Fruit fly (Drosophila melanogaster) whole organism, embryonic: ENCODE measurements around the gene lin-52.

Source experiments
- CG1024 ChIP-seq: fragments of 200-800 bp; sonication (Bioruptor generic); IDR thresholded peaks from 2 replicates; pipeline ENCODE4 v1.3.6; 2022; ENCODE audit warnings: missing biosample characterization, missing genetic modification characterization
- CG10654 ChIP-seq: fragments of 200-800 bp; sonication (Bioruptor generic); optimal IDR thresholded peaks from 2 replicates; lab custom pipeline; 2016; ENCODE audit warnings: missing biosample characterization, missing genetic modification characterization
- CG11247 ChIP-seq: fragments of 200-800 bp; sonication (Bioruptor generic); IDR thresholded peaks from 2 replicates; pipeline ENCODE4 v1.3.6; 2022; ENCODE audit warnings: missing biosample characterization, missing genetic modification characterization
- CG12391 ChIP-seq: fragments of 200-800 bp; sonication (Bioruptor generic); optimal IDR thresholded peaks from 3 replicates; lab custom pipeline; 2018; ENCODE audit warnings: missing biosample characterization, mild to moderate bottlenecking, missing genetic modification characterization, moderate library complexity
- CG17829 ChIP-seq: fragments of 200-800 bp; optimal IDR thresholded peaks from 2 replicates; lab custom pipeline; 2019; ENCODE audit warnings: missing biosample characterization, mild to moderate bottlenecking, missing genetic modification characterization, moderate library complexity
- CG3847 ChIP-seq: fragments of 200-800 bp; sonication (Bioruptor generic); IDR thresholded peaks from 2 replicates; pipeline ENCODE4 v1.3.6; 2022; ENCODE audit warnings: missing biosample characterization, missing genetic modification characterization
- CG3995 ChIP-seq: fragments of 200-800 bp; sonication (Bioruptor generic); optimal IDR thresholded peaks from 3 replicates; lab custom pipeline; 2016; ENCODE audit warnings: missing biosample characterization, missing genetic modification characterization
- CG4404 ChIP-seq: fragments of 200-800 bp; sonication (Bioruptor generic); IDR thresholded peaks from 2 replicates; pipeline ENCODE4 v1.3.6; 2022; ENCODE audit warnings: missing biosample characterization, missing genetic modification characterization
- CG7556 ChIP-seq: fragments of 200-800 bp; sonication (Bioruptor generic); optimal IDR thresholded peaks from 2 replicates; lab custom pipeline; 2017; ENCODE audit warnings: missing biosample characterization, mild to moderate bottlenecking, missing genetic modification characterization
- CG9727 ChIP-seq: fragments of 200-800 bp; sonication (Bioruptor generic); optimal IDR thresholded peaks from 3 replicates; lab custom pipeline; 2017; ENCODE audit warnings: missing biosample characterization, mild to moderate bottlenecking, missing genetic modification characterization
- CTCF ChIP-seq: fragments of 200-800 bp; sonication (Bioruptor generic); optimal IDR thresholded peaks from 2 replicates; lab custom pipeline; 2017; ENCODE audit warnings: missing biosample characterization, mild to moderate bottlenecking, missing genetic modification characterization, moderate library complexity
- Camta ChIP-seq: fragments of 200-800 bp; sonication (Bioruptor generic); optimal IDR thresholded peaks from 2 replicates; lab custom pipeline; 2016; ENCODE audit warnings: missing biosample characterization, missing genetic modification characterization
- Chrac-16 ChIP-seq: fragments of 200-800 bp; sonication (Bioruptor generic); optimal IDR thresholded peaks from 3 replicates; lab custom pipeline; 2016; ENCODE audit warnings: missing biosample characterization, missing genetic modification characterization
- Dfd ChIP-seq, 2 experiments: fragments of >200 bp; optimal IDR thresholded peaks; 2 replicates each; lab custom pipeline; 2017; ENCODE audit warnings: missing biosample characterization in 2 of 2, missing genetic modification characterization in 2 of 2
- HmgD ChIP-seq: fragments of 200-800 bp; sonication (Bioruptor generic); optimal IDR thresholded peaks from 3 replicates; lab custom pipeline; 2016; ENCODE audit warnings: missing biosample characterization, missing genetic modification characterization
- Kr ChIP-seq: fragments of 200-800 bp; sonication (Bioruptor generic); optimal IDR thresholded peaks from 2 replicates; lab custom pipeline; 2017; ENCODE audit warnings: missing biosample characterization, mild to moderate bottlenecking, missing genetic modification characterization
- Lhr ChIP-seq: fragments of 200-800 bp; sonication (Bioruptor generic); optimal IDR thresholded peaks from 3 replicates; lab custom pipeline; 2017; ENCODE audit warnings: mild to moderate bottlenecking, missing biosample characterization, missing genetic modification reagents, missing genetic modification characterization
- Lim3 ChIP-seq: fragments of 200-800 bp; sonication (Bioruptor generic); IDR thresholded peaks from 2 replicates; pipeline ENCODE4 v1.3.6; 2022; ENCODE audit warnings: missing biosample characterization, missing genetic modification characterization
- Nf-YC ChIP-seq: fragments of 200-800 bp; optimal IDR thresholded peaks from 3 replicates; lab custom pipeline; 2019; ENCODE audit warnings: missing biosample characterization, mild to moderate bottlenecking, missing genetic modification characterization, moderate library complexity
- Opbp ChIP-seq: fragments of 200-800 bp; sonication (Bioruptor generic); IDR thresholded peaks from 3 replicates; pipeline ENCODE4 v1.3.6; 2022; ENCODE audit warnings: missing biosample characterization, missing genetic modification characterization; ENCODE audit not compliant: partially characterized antibody
- Optix ChIP-seq: fragments of 200-800 bp; sonication (Bioruptor generic); IDR thresholded peaks from 3 replicates; pipeline ENCODE4 v1.3.6; 2022; ENCODE audit warnings: missing biosample characterization, missing genetic modification characterization
- Ptx1 ChIP-seq: fragments of 200-800 bp; sonication (Bioruptor generic); IDR thresholded peaks from 2 replicates; pipeline ENCODE4 v1.3.6; 2022; ENCODE audit warnings: missing biosample characterization, missing genetic modification characterization
- Rx ChIP-seq: fragments of 200-800 bp; sonication (Bioruptor generic); IDR thresholded peaks from 2 replicates; pipeline ENCODE4 v1.3.6; 2022; ENCODE audit warnings: missing biosample characterization, missing genetic modification characterization
- Xbp1 ChIP-seq: fragments of 200-800 bp; sonication (Bioruptor generic); optimal IDR thresholded peaks from 3 replicates; lab custom pipeline; 2016; ENCODE audit warnings: missing biosample characterization, mild to moderate bottlenecking, missing genetic modification characterization
- ab ChIP-seq: fragments of 200-800 bp; sonication (Bioruptor generic); optimal IDR thresholded peaks from 2 replicates; lab custom pipeline; 2016; ENCODE audit warnings: missing biosample characterization, missing genetic modification characterization
- abd-A ChIP-seq: fragments of 200-800 bp; sonication (Bioruptor generic); optimal IDR thresholded peaks from 3 replicates; lab custom pipeline; 2019; ENCODE audit warnings: missing biosample characterization, mild to moderate bottlenecking, missing genetic modification characterization, moderate library complexity
- amos ChIP-seq: fragments of 200-800 bp; sonication (Bioruptor generic); IDR thresholded peaks from 2 replicates; pipeline ENCODE4 v1.3.6; 2022; ENCODE audit warnings: missing biosample characterization, missing genetic modification characterization; ENCODE audit not compliant: partially characterized antibody
- ash1 ChIP-seq: fragments of 200-800 bp; sonication (Bioruptor generic); optimal IDR thresholded peaks from 2 replicates; lab custom pipeline; 2018; ENCODE audit warnings: missing biosample characterization, mild to moderate bottlenecking, missing genetic modification characterization
- ems ChIP-seq: fragments of 200-800 bp; sonication (Bioruptor generic); optimal IDR thresholded peaks from 3 replicates; lab custom pipeline; 2016; ENCODE audit warnings: missing biosample characterization, missing genetic modification characterization
- eve ChIP-seq, 2 experiments: fragments of >200 bp; optimal IDR thresholded peaks; 2 replicates each; lab custom pipeline; 2017; ENCODE audit warnings: missing biosample characterization in 2 of 2, missing genetic modification characterization in 2 of 2
- eyg ChIP-seq: fragments of 200-800 bp; sonication (Bioruptor generic); optimal IDR thresholded peaks from 3 replicates; lab custom pipeline; 2016; ENCODE audit warnings: missing biosample characterization, missing genetic modification characterization
- fru ChIP-seq: fragments of >200 bp; optimal IDR thresholded peaks from 2 replicates; lab custom pipeline; 2017
- gcm2 ChIP-seq: fragments of 200-800 bp; sonication (Bioruptor generic); optimal IDR thresholded peaks from 2 replicates; lab custom pipeline; 2016; ENCODE audit warnings: missing biosample characterization, missing genetic modification characterization
- gem ChIP-seq: fragments of 200-800 bp; sonication (Bioruptor generic); optimal IDR thresholded peaks from 2 replicates; lab custom pipeline; 2019; ENCODE audit warnings: missing biosample characterization, mild to moderate bottlenecking, missing genetic modification characterization, moderate library complexity
- gfzf ChIP-seq: fragments of 200-800 bp; sonication (Bioruptor generic); optimal IDR thresholded peaks from 2 replicates; lab custom pipeline; 2016; ENCODE audit warnings: missing biosample characterization, mild to moderate bottlenecking, missing genetic modification characterization, moderate library complexity
- gsb-n ChIP-seq: fragments of 200-800 bp; sonication (Bioruptor generic); optimal IDR thresholded peaks from 3 replicates; lab custom pipeline; 2018; ENCODE audit warnings: missing biosample characterization, mild to moderate bottlenecking, missing genetic modification characterization
- hkb ChIP-seq, 2 experiments: fragments of 200-800 bp in 1 of 2; fragments of >200 bp in 1 of 2; sonication (Bioruptor generic) in 1 of 2; IDR thresholded peaks in 1 of 2; optimal IDR thresholded peaks in 1 of 2; 2 replicates each; pipeline versions ENCODE4 v1.3.6 to Lab custom; 2017 to 2022; ENCODE audit warnings: missing biosample characterization in 1 of 2, missing genetic modification characterization in 1 of 2
- inv ChIP-seq: fragments of 200-800 bp; sonication (Bioruptor generic); IDR thresholded peaks from 2 replicates; pipeline ENCODE4 v1.3.6; 2022; ENCODE audit warnings: missing biosample characterization, missing genetic modification characterization; ENCODE audit not compliant: partially characterized antibody
- lov ChIP-seq, 2 experiments: fragments of 200-800 bp in 1 of 2; fragments of >200 bp in 1 of 2; sonication (Bioruptor generic) in 1 of 2; IDR thresholded peaks in 1 of 2; optimal IDR thresholded peaks in 1 of 2; 2 replicates in 1 of 2; 3 replicates in 1 of 2; pipeline versions ENCODE4 v1.3.6 to Lab custom; 2017 to 2022; ENCODE audit warnings: missing biosample characterization in 1 of 2, missing genetic modification characterization in 1 of 2
- pita ChIP-seq: fragments of 200-800 bp; sonication (Bioruptor generic); optimal IDR thresholded peaks from 2 replicates; lab custom pipeline; 2017; ENCODE audit warnings: missing biosample characterization, mild to moderate bottlenecking, missing genetic modification characterization
- pnt ChIP-seq: fragments of 200-800 bp; sonication (Bioruptor generic); optimal IDR thresholded peaks from 3 replicates; lab custom pipeline; 2016; ENCODE audit warnings: missing biosample characterization, missing genetic modification characterization
- pum ChIP-seq: fragments of 200-800 bp; sonication (Bioruptor generic); optimal IDR thresholded peaks from 2 replicates; lab custom pipeline; 2016; ENCODE audit warnings: missing biosample characterization, missing genetic modification characterization
- sc ChIP-seq, 3 experiments: fragments of >200 bp in 2 of 3; fragments of 200-800 bp in 1 of 3; sonication (Bioruptor generic) in 1 of 3; optimal IDR thresholded peaks; 2 replicates in 2 of 3; 3 replicates in 1 of 3; lab custom pipeline; 2017; ENCODE audit warnings: mild to moderate bottlenecking in 1 of 3, missing biosample characterization in 1 of 3, missing genetic modification characterization in 1 of 3, missing genetic modification reagents in 1 of 3
- sd ChIP-seq: fragments of 200-800 bp; sonication (Bioruptor generic); optimal IDR thresholded peaks from 3 replicates; lab custom pipeline; 2018; ENCODE audit warnings: missing biosample characterization, mild to moderate bottlenecking, missing genetic modification characterization, moderate library complexity
- sna ChIP-seq: fragments of 200-800 bp; sonication (Bioruptor generic); IDR thresholded peaks from 2 replicates; pipeline ENCODE4 v1.3.6; 2022; ENCODE audit warnings: missing biosample characterization, missing genetic modification characterization; ENCODE audit not compliant: partially characterized antibody
- wor ChIP-seq: fragments of 200-800 bp; sonication (Bioruptor generic); IDR thresholded peaks from 2 replicates; pipeline ENCODE4 v1.3.6; 2022; ENCODE audit warnings: missing biosample characterization, missing genetic modification characterization
- zen2 ChIP-seq: fragments of 200-800 bp; sonication (Bioruptor generic); IDR thresholded peaks from 3 replicates; pipeline ENCODE4 v1.3.6; 2022; ENCODE audit warnings: missing biosample characterization, missing genetic modification characterization; ENCODE audit not compliant: partially characterized antibody

Gene lin-52

dm6 chrX:5754837-5755828, at the start of gene lin-52, which contains the start of gene CG15771 (continued):
- TF ChIP-seq Rx (GFP tag; lab: Robert Waterston, UW) (peak; percentile 90), Opbp (GFP tag; lab: Robert Waterston, UW) (no peak), gem (tag; lab: Kevin White, UChicago) (peak; percentile 96), sd (tag; lab: Kevin White, UChicago) (peak; percentile 74), CG3995 (peak; percentile 55), CG3847 (peak; percentile 96), CG17829 (tag; lab: Kevin White, UChicago) (peak; percentile 96), Optix (peak; percentile 95), fru (lab: Kevin White, UChicago) (no peak), lov (optimal IDR thresholded peaks at IDR 0.05; lab: Kevin White, UChicago) (no peak), lov (GFP tag; IDR thresholded peaks at IDR 0.05; lab: Robert Waterston, UW) (peak; percentile 86), abd-A (peak; percentile 86), amos (GFP tag; lab: Robert Waterston, UW) (peak; percentile 69), Nf-YC (tag; lab: Kevin White, UChicago) (peak; percentile 92), eyg (no peak), Lim3 (peak; percentile 68; the same call in 1 of the 2 replicates), gfzf (GFP tag; lab: Kevin White, UChicago) (peak; percentile 53), CTCF (GFP tag; lab: Kevin White, UChicago) (peak; percentile 69), sna (0 out of 2 replicates have a peak, but pooled peaks have one; percentile 15), Lhr (GFP tag; lab: Kevin White, UChicago) (peak; percentile 73), eve (GFP tag; optimal IDR thresholded peaks at IDR 0.05; lab: Kevin White, UChicago) (no peak), CG4404 (peak; percentile 94), pum (GFP tag; lab: Kevin White, UChicago) (peak; percentile 72), pnt (GFP tag; lab: Kevin White, UChicago) (peak; percentile 62), ab (GFP tag; lab: Kevin White, UChicago) (peak; percentile 85), sc (optimal IDR thresholded peaks at IDR 0.05; lab: Kevin White, UChicago) (no peak), sc (GFP tag; optimal IDR thresholded peaks at IDR 0.05; lab: Kevin White, UChicago) (peak; percentile 87), gcm2 (peak; percentile 90), CG11247 (GFP tag; lab: Robert Waterston, UW) (peak; percentile 93), Chrac-16 (GFP tag; lab: Kevin White, UChicago) (peak; percentile 93), Xbp1 (GFP tag; lab: Kevin White, UChicago) (peak; percentile 94), CG12391 (tag; lab: Kevin White, UChicago) (peak; percentile 96), Camta (GFP tag; lab: Kevin White, UChicago) (peak; percentile 75), CG9727 (peak; percentile 97), HmgD (peak; percentile 43), CG10654 (GFP tag; lab: Kevin White, UChicago) (peak; percentile 80), inv (peak; percentile 40; the same call in 1 of the 2 replicates), wor (GFP tag; lab: Robert Waterston, UW) (peak; percentile 95), gsb-n (tag; lab: Kevin White, UChicago) (peak; percentile 91), Ptx1 (GFP tag; lab: Robert Waterston, UW) (peak; percentile 97), Dfd (GFP tag; optimal IDR thresholded peaks at IDR 0.05; lab: Kevin White, UChicago) (no peak), Kr (GFP tag; lab: Kevin White, UChicago) (peak; percentile 50), hkb (optimal IDR thresholded peaks at IDR 0.05; lab: Kevin White, UChicago) (no peak), hkb (GFP tag; IDR thresholded peaks at IDR 0.05; lab: Robert Waterston, UW) (peak; percentile 94), CG7556 (GFP tag; lab: Kevin White, UChicago) (peak; percentile 97), pita (no peak), ash1 (GFP tag; lab: Kevin White, UChicago) (no peak), zen2 (no peak; the same call in 2 of the 3 replicates), CG1024 (GFP tag; lab: Robert Waterston, UW) (peak; percentile 78), ems (GFP tag; lab: Kevin White, UChicago) (peak; percentile 74)
